Fruit fly (Drosophila melanogaster) whole organism, prepupa: Measurements from ENCODE around the gene Grp170.
A peak's percentile ranks its signal among the peaks of the same experiment; 100 is the strongest.

ENCODE experiments used
- Blimp-1 ChIP-seq: fragments of 200-800 bp; sonication (Bioruptor generic); optimal IDR thresholded peaks from 3 replicates; lab custom pipeline; 2017; ENCODE audit warnings: missing biosample characterization, missing genetic modification characterization, mild to moderate bottlenecking, moderate library complexity, missing genetic modification reagents
- CG10669 ChIP-seq: fragments of 200-800 bp; sonication (Bioruptor generic); optimal IDR thresholded peaks from 3 replicates; lab custom pipeline; 2018; ENCODE audit warnings: missing biosample characterization, mild to moderate bottlenecking, missing genetic modification characterization, moderate library complexity
- CG11294 ChIP-seq: fragments of 200-800 bp; sonication (Bioruptor generic); IDR thresholded peaks from 2 replicates; pipeline ENCODE4 v1.3.6; 2022; ENCODE audit warnings: missing biosample characterization, missing genetic modification characterization
- CG11902 ChIP-seq: fragments of 200-800 bp; sonication (Bioruptor generic); optimal IDR thresholded peaks from 3 replicates; lab custom pipeline; 2016; ENCODE audit warnings: missing biosample characterization, missing genetic modification characterization
- CG1621 ChIP-seq: fragments of 200-800 bp; sonication (Bioruptor generic); optimal IDR thresholded peaks from 3 replicates; lab custom pipeline; 2018; ENCODE audit warnings: missing biosample characterization, mild to moderate bottlenecking, missing genetic modification characterization
- CG16779 ChIP-seq: fragments of 200-800 bp; sonication (Bioruptor generic); optimal IDR thresholded peaks from 3 replicates; lab custom pipeline; 2017; ENCODE audit warnings: missing biosample characterization, mild to moderate bottlenecking, missing genetic modification characterization
- CG3032 ChIP-seq: fragments of 200-800 bp; optimal IDR thresholded peaks from 2 replicates; lab custom pipeline; 2019; ENCODE audit warnings: missing biosample characterization, mild to moderate bottlenecking, missing genetic modification characterization, moderate library complexity
- CG32006 ChIP-seq: fragments of 200-800 bp; sonication (Bioruptor generic); optimal IDR thresholded peaks from 3 replicates; lab custom pipeline; 2017; ENCODE audit warnings: missing biosample characterization, mild to moderate bottlenecking, missing genetic modification characterization
- CG34406 ChIP-seq: fragments of 200-800 bp; sonication (Bioruptor generic); optimal IDR thresholded peaks from 3 replicates; lab custom pipeline; 2016; ENCODE audit warnings: missing biosample characterization, missing genetic modification characterization
- CG3919 ChIP-seq: fragments of 200-800 bp; sonication (Bioruptor generic); optimal IDR thresholded peaks from 3 replicates; lab custom pipeline; 2016; ENCODE audit warnings: missing biosample characterization, missing genetic modification characterization
- CG4318 ChIP-seq: fragments of 200-800 bp; sonication (Bioruptor generic); optimal IDR thresholded peaks from 3 replicates; lab custom pipeline; 2017; ENCODE audit warnings: missing biosample characterization, mild to moderate bottlenecking, missing genetic modification characterization
- CG6163 ChIP-seq: fragments of 200-800 bp; sonication (Bioruptor generic); IDR thresholded peaks from 3 replicates; pipeline ENCODE4 v1.3.6; 2022; ENCODE audit warnings: missing biosample characterization, missing genetic modification characterization
- CG6276 ChIP-seq: fragments of 200-800 bp; sonication (Bioruptor generic); optimal IDR thresholded peaks from 2 replicates; lab custom pipeline; 2017; ENCODE audit warnings: missing biosample characterization, mild to moderate bottlenecking, missing genetic modification characterization
- CG6792 ChIP-seq: fragments of 200-800 bp; sonication (Bioruptor generic); optimal IDR thresholded peaks from 3 replicates; lab custom pipeline; 2016; ENCODE audit warnings: missing biosample characterization, missing genetic modification characterization
- CG6808 ChIP-seq: fragments of 200-800 bp; sonication (Bioruptor generic); optimal IDR thresholded peaks from 3 replicates; lab custom pipeline; 2017; ENCODE audit warnings: missing biosample characterization, missing genetic modification characterization, mild to moderate bottlenecking, moderate library complexity, missing genetic modification reagents
- CG7368 ChIP-seq: fragments of 200-800 bp; sonication (Bioruptor generic); optimal IDR thresholded peaks from 3 replicates; lab custom pipeline; 2016; ENCODE audit warnings: missing biosample characterization, missing genetic modification characterization
- CG8119 ChIP-seq: fragments of 200-800 bp; sonication (Bioruptor generic); IDR thresholded peaks from 3 replicates; pipeline ENCODE4 v1.3.6; 2022; ENCODE audit warnings: missing biosample characterization, missing genetic modification characterization
- CG8319 ChIP-seq: fragments of 200-800 bp; sonication (Bioruptor generic); optimal IDR thresholded peaks from 3 replicates; lab custom pipeline; 2016; ENCODE audit warnings: missing biosample characterization, missing genetic modification characterization
- CG8632 ChIP-seq: fragments of 200-800 bp; sonication (Bioruptor generic); optimal IDR thresholded peaks from 3 replicates; lab custom pipeline; 2016; ENCODE audit warnings: missing biosample characterization, missing genetic modification characterization
- CG9139 ChIP-seq: fragments of 200-800 bp; sonication (Bioruptor generic); optimal IDR thresholded peaks from 3 replicates; lab custom pipeline; 2017; ENCODE audit warnings: missing biosample characterization, mild to moderate bottlenecking, missing genetic modification characterization
- Eip75B ChIP-seq: fragments of 200-800 bp; sonication (Bioruptor generic); optimal IDR thresholded peaks from 3 replicates; lab custom pipeline; 2016; ENCODE audit warnings: missing biosample characterization, missing genetic modification characterization
- Eip78C ChIP-seq: fragments of 200-800 bp; sonication (Bioruptor generic); peaks from one replicate; lab custom pipeline; 2016; ENCODE audit warnings: missing biosample characterization, missing genetic modification characterization
- Ets21C ChIP-seq: fragments of 200-800 bp; sonication (Bioruptor generic); optimal IDR thresholded peaks from 3 replicates; lab custom pipeline; 2016; ENCODE audit warnings: missing biosample characterization, missing genetic modification characterization
- Gug ChIP-seq: fragments of 200-800 bp; sonication (Bioruptor generic); IDR thresholded peaks from 2 replicates; pipeline ENCODE4 v1.3.6; 2022; ENCODE audit warnings: missing biosample characterization, missing genetic modification characterization
- Hr38 ChIP-seq: sonication (Bioruptor generic); optimal IDR thresholded peaks from 2 replicates; lab custom pipeline; 2016; ENCODE audit warnings: missing biosample characterization, missing genetic modification characterization
- Hr39 ChIP-seq: fragments of 200-800 bp; sonication (Bioruptor generic); optimal IDR thresholded peaks from 2 replicates; lab custom pipeline; 2016; ENCODE audit warnings: missing biosample characterization, missing genetic modification characterization
- Hr4 ChIP-seq: fragments of 200-800 bp; sonication (Bioruptor generic); optimal IDR thresholded peaks from 3 replicates; lab custom pipeline; 2016; ENCODE audit warnings: missing biosample characterization, missing genetic modification characterization
- Lpt ChIP-seq: fragments of 200-800 bp; sonication (Bioruptor generic); optimal IDR thresholded peaks from 3 replicates; lab custom pipeline; 2016; ENCODE audit warnings: missing biosample characterization, missing genetic modification characterization
- Met ChIP-seq: fragments of 200-800 bp; sonication (Bioruptor generic); optimal IDR thresholded peaks from 3 replicates; lab custom pipeline; 2016; ENCODE audit warnings: missing biosample characterization, missing genetic modification characterization
- OdsH ChIP-seq: fragments of 200-800 bp; sonication (Bioruptor generic); optimal IDR thresholded peaks from 3 replicates; lab custom pipeline; 2016; ENCODE audit warnings: missing biosample characterization, missing genetic modification characterization
- Smox ChIP-seq: fragments of 200-800 bp; sonication (Bioruptor generic); optimal IDR thresholded peaks from 3 replicates; lab custom pipeline; 2016; ENCODE audit warnings: missing biosample characterization, missing genetic modification characterization
- Sox102F ChIP-seq: fragments of 200-800 bp; sonication (Bioruptor generic); optimal IDR thresholded peaks from 2 replicates; lab custom pipeline; 2016; ENCODE audit warnings: missing biosample characterization, mild to moderate bottlenecking, missing genetic modification characterization
- Sox14 ChIP-seq: fragments of 200-800 bp; sonication (Bioruptor generic); optimal IDR thresholded peaks from 3 replicates; lab custom pipeline; 2016; ENCODE audit warnings: missing biosample characterization, missing genetic modification characterization
- Sox15 ChIP-seq: fragments of 200-800 bp; sonication (Bioruptor generic); optimal IDR thresholded peaks from 3 replicates; lab custom pipeline; 2016; ENCODE audit warnings: missing biosample characterization, missing genetic modification characterization
- achi ChIP-seq: fragments of 200-800 bp; sonication (Bioruptor generic); optimal IDR thresholded peaks from 3 replicates; lab custom pipeline; 2016; ENCODE audit warnings: missing biosample characterization, missing genetic modification characterization
- cyc ChIP-seq: fragments of 200-800 bp; sonication (Bioruptor generic); optimal IDR thresholded peaks from 3 replicates; lab custom pipeline; 2016; ENCODE audit warnings: missing biosample characterization, missing genetic modification characterization
- dac ChIP-seq: fragments of 200-800 bp; sonication (Bioruptor generic); optimal IDR thresholded peaks from 2 replicates; lab custom pipeline; 2017; ENCODE audit warnings: missing biosample characterization, mild to moderate bottlenecking, missing genetic modification characterization
- dsx ChIP-seq: fragments of 200-800 bp; optimal IDR thresholded peaks from 3 replicates; lab custom pipeline; 2019; ENCODE audit warnings: missing biosample characterization, mild to moderate bottlenecking, missing genetic modification characterization, moderate library complexity; ENCODE audit not compliant: poor library complexity, severe bottlenecking
- eg ChIP-seq: fragments of 200-800 bp; sonication (Bioruptor generic); IDR thresholded peaks from 3 replicates; pipeline ENCODE4 v1.3.6; 2022; ENCODE audit warnings: missing biosample characterization, missing genetic modification characterization
- esn ChIP-seq: fragments of 200-800 bp; sonication (Bioruptor generic); optimal IDR thresholded peaks from 2 replicates; lab custom pipeline; 2016; ENCODE audit warnings: missing biosample characterization, mild to moderate bottlenecking, missing genetic modification characterization, moderate library complexity
- pdm3 ChIP-seq: fragments of 200-800 bp; sonication (Bioruptor generic); optimal IDR thresholded peaks from 3 replicates; lab custom pipeline; 2016; ENCODE audit warnings: missing biosample characterization, missing genetic modification characterization
- salr ChIP-seq, 2 experiments: fragments of 200-800 bp; sonication (Bioruptor generic); optimal IDR thresholded peaks; 3 replicates each; lab custom pipeline; 2016 to 2018; ENCODE audit warnings: missing biosample characterization in 2 of 2, missing genetic modification characterization in 2 of 2, mild to moderate bottlenecking in 1 of 2
- ss ChIP-seq, 2 experiments: fragments of 200-800 bp; sonication (Bioruptor generic); optimal IDR thresholded peaks; 2 replicates in 1 of 2; 3 replicates in 1 of 2; lab custom pipeline; 2017 to 2018; ENCODE audit warnings: mild to moderate bottlenecking in 2 of 2, missing biosample characterization in 2 of 2, missing genetic modification characterization in 2 of 2, moderate library complexity in 1 of 2
- svp ChIP-seq: fragments of 200-800 bp; sonication (Bioruptor generic); peaks from one replicate; lab custom pipeline; 2016; ENCODE audit warnings: missing biosample characterization, missing genetic modification characterization
- topi ChIP-seq: fragments of 200-800 bp; sonication (Bioruptor generic); optimal IDR thresholded peaks from 3 replicates; lab custom pipeline; 2016; ENCODE audit warnings: missing biosample characterization, missing genetic modification characterization
- vri ChIP-seq: fragments of 200-800 bp; sonication (Bioruptor generic); optimal IDR thresholded peaks from 3 replicates; lab custom pipeline; 2016; ENCODE audit warnings: missing biosample characterization, mild to moderate bottlenecking, missing genetic modification characterization

Grp170 gene

dm6 chrX:2305842-2306300 lies 31.0 kb upstream of the Grp170 start (continued):
- TF ChIP-seq CG32006 (GFP tag; lab: Kevin White, UChicago) (no peak), CG7368 (GFP tag; lab: Kevin White, UChicago) (no peak)

- TF ChIP-seq Blimp-1 (GFP tag; lab: Kevin White, UChicago) (no peak), Smox (GFP tag; lab: Kevin White, UChicago) (no peak), CG11294 (no peak), salr (GFP tag; optimal IDR thresholded peaks at IDR 0.05; lab: Kevin White, UChicago) (no peak), Eip75B (no peak), CG3919 (no peak), eg (no peak), CG34406 (no peak), Hr4 (GFP tag; lab: Kevin White, UChicago) (no peak), CG11902 (GFP tag; lab: Kevin White, UChicago) (no peak), pdm3 (no peak), CG6792 (no peak), vri (no peak), OdsH (GFP tag; lab: Kevin White, UChicago) (no peak)
Measured at dm6 chrX:2305281-2305680, 30.4 kb upstream of the Grp170 start.

dm6 chrX:2304514-2305235 lies 29.8 kb upstream of the Grp170 start:
- peak; percentile 25; the same call in 1 of the 3 replicates for TF ChIP-seq CG8119 (GFP tag; lab: Robert Waterston, UW)
- TF ChIP-seq CG9139 (GFP tag; lab: Kevin White, UChicago) = no peak
- peak; percentile 2 for TF ChIP-seq dac
- TF ChIP-seq eg = no peak
- no peak for TF ChIP-seq Hr38
- TF ChIP-seq achi (GFP tag; lab: Kevin White, UChicago) = peak; percentile 7
- TF ChIP-seq Smox (GFP tag; lab: Kevin White, UChicago) = no peak
- no peak for TF ChIP-seq CG8632
- TF ChIP-seq CG4318 = peak; percentile 18
- TF ChIP-seq dsx (GFP tag; lab: Kevin White, UChicago) = peak; percentile 50
- TF ChIP-seq CG3919 = no peak
- no peak for TF ChIP-seq Met (GFP tag; lab: Kevin White, UChicago)
- no peak for TF ChIP-seq esn
- no peak for TF ChIP-seq vri
- TF ChIP-seq CG6163 (GFP tag; lab: Robert Waterston, UW) = no peak
- no peak for TF ChIP-seq pdm3
- no peak for TF ChIP-seq Lpt (GFP tag; lab: Kevin White, UChicago)
- TF ChIP-seq OdsH (GFP tag; lab: Kevin White, UChicago) = no peak
- TF ChIP-seq CG16779 (tag; lab: Kevin White, UChicago) = no peak
- peak; percentile 18 for TF ChIP-seq Hr4 (GFP tag; lab: Kevin White, UChicago)
- no peak for TF ChIP-seq CG11294
- no peak for TF ChIP-seq Gug (GFP tag; lab: Robert Waterston, UW)
- peak; percentile 64 for TF ChIP-seq Eip78C
- no peak for TF ChIP-seq salr (GFP tag; optimal IDR thresholded peaks at IDR 0.05; lab: Kevin White, UChicago)
- no peak for TF ChIP-seq topi (GFP tag; lab: Kevin White, UChicago)
- TF ChIP-seq Blimp-1 (GFP tag; lab: Kevin White, UChicago) = no peak
- peak; percentile 41 for TF ChIP-seq CG6276 (GFP tag; lab: Kevin White, UChicago)
- no peak for TF ChIP-seq CG3032 (tag; lab: Kevin White, UChicago)
- no peak for TF ChIP-seq CG11902 (GFP tag; lab: Kevin White, UChicago)
- no peak for TF ChIP-seq Sox15 (GFP tag; lab: Kevin White, UChicago)
- no peak for TF ChIP-seq cyc (GFP tag; lab: Kevin White, UChicago)
- TF ChIP-seq svp (GFP tag; lab: Kevin White, UChicago) = no peak
- TF ChIP-seq Ets21C (GFP tag; lab: Kevin White, UChicago) = no peak
- peak; percentile 44 for TF ChIP-seq CG32006 (GFP tag; lab: Kevin White, UChicago)
- TF ChIP-seq Sox14 = no peak
- no peak for TF ChIP-seq CG8319 (GFP tag; lab: Kevin White, UChicago)
- TF ChIP-seq CG10669 = no peak
- TF ChIP-seq Sox102F = no peak
- TF ChIP-seq CG7368 (GFP tag; lab: Kevin White, UChicago) = no peak
- no peak for TF ChIP-seq ss (GFP tag; optimal IDR thresholded peaks at IDR 0.05; lab: Kevin White, UChicago)
- no peak for TF ChIP-seq Hr39 (GFP tag; lab: Kevin White, UChicago)
- no peak for TF ChIP-seq CG1621
- TF ChIP-seq CG6808 (GFP tag; lab: Kevin White, UChicago) = no peak
